Fruit fly (Drosophila melanogaster): ENCODE data around the gene Acyp.

dm6 chr2L:13949789-13950188 is 37.9 kb downstream of the Acyp start:
- TF ChIP-seq OdsH (GFP tag; optimal IDR thresholded peaks at IDR 0.05): no peak
- no peak for TF ChIP-seq CG11294 (GFP tag; IDR thresholded peaks at IDR 0.05)
- no peak for TF ChIP-seq CG32006 (GFP tag; optimal IDR thresholded peaks at IDR 0.05)
- no peak for TF ChIP-seq dsx (GFP tag; optimal IDR thresholded peaks at IDR 0.05; ENCODE audit: poor library complexity, severe bottlenecking)
